Worm (Caenorhabditis elegans): ENCODE results near the gene irld-48.

DNA sequence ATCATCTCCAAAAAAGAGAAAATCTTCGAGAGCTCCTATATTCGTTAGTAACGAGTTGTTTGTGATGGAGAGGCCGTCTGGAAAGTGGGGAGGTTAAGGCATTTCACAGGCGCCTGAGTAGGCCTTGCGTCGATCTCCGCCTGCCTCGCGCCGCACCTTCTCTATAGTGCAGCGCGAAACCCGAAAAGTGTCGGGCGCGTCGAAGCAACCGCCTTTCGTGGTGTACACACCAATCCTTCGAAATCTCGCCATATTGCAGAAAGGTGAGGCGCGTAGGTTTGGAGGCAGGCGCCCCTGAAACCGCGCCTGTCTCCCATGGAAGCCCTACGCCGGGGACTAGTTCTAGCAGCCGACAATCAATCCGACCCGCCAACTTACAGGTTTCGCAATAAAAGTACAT lies 26.0 kb upstream of the irld-48 start:
- no peak for TF ChIP-seq blmp-1 (tag; optimal IDR thresholded peaks at IDR 0.05)
- no peak for TF ChIP-seq unc-62 (GFP tag; optimal IDR thresholded peaks at IDR 0.05)
- TF ChIP-seq nhr-76 (tag; optimal IDR thresholded peaks at IDR 0.05): no peak
- TF ChIP-seq flh-1 (GFP tag; optimal IDR thresholded peaks at IDR 0.05): no peak
- TF ChIP-seq snpc-4 (tag; optimal IDR thresholded peaks at IDR 0.05): no peak
- TF ChIP-seq pha-4 (tag; optimal IDR thresholded peaks at IDR 0.05): no peak
- TF ChIP-seq elt-3 (tag; optimal IDR thresholded peaks at IDR 0.05): no peak
- no peak for TF ChIP-seq ces-1 (GFP tag; optimal IDR thresholded peaks at IDR 0.05)
- TF ChIP-seq lsy-2 (tag; optimal IDR thresholded peaks at IDR 0.05): no peak
- no peak for TF ChIP-seq mls-2 (tag; optimal IDR thresholded peaks at IDR 0.05)
- no peak for TF ChIP-seq elt-1 (tag; optimal IDR thresholded peaks at IDR 0.05; ENCODE audit: borderline replicate concordance, insufficient read depth)

Measured in whole organism, mixed stage, embryonic.